Fruit fly (Drosophila melanogaster): ENCODE data around the gene Cbp80.

Cbp80 gene

DNA sequence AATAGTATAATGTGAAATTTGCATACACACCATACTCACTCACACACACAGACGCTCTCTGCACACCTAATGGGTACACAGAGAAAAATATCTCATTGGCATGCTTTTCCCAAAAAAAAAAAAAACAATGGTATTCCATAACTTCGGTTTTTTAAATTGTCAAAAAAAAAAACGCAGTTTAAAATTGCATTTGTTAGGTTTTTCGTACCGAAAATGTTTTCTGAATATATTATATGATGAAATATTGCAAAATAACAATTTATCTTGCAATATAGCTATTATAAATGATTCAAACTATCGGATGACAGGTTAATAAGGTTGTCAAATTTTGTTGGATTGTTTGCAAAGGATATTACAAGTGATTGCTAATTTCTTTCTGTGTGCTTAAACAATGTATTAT, 50.0 kb downstream of the Cbp80 start (continued):
- TF ChIP-seq CG11294 (GFP tag; IDR thresholded peaks at IDR 0.05) (no peak), Hr39 (GFP tag; optimal IDR thresholded peaks at IDR 0.05) (peak; percentile 17), CG6808 (GFP tag; optimal IDR thresholded peaks at IDR 0.05) (no peak), CG6854 (GFP tag; optimal IDR thresholded peaks at IDR 0.05) (no peak), topi (GFP tag; optimal IDR thresholded peaks at IDR 0.05) (no peak), CG6163 (GFP tag; IDR thresholded peaks at IDR 0.05) (no peak), cyc (GFP tag; optimal IDR thresholded peaks at IDR 0.05) (peak; percentile 20), fd59A (GFP tag; optimal IDR thresholded peaks at IDR 0.05) (no peak), Hr38 (GFP tag; optimal IDR thresholded peaks at IDR 0.05) (no peak), CG3032 (tag; optimal IDR thresholded peaks at IDR 0.05) (no peak)

DNA sequence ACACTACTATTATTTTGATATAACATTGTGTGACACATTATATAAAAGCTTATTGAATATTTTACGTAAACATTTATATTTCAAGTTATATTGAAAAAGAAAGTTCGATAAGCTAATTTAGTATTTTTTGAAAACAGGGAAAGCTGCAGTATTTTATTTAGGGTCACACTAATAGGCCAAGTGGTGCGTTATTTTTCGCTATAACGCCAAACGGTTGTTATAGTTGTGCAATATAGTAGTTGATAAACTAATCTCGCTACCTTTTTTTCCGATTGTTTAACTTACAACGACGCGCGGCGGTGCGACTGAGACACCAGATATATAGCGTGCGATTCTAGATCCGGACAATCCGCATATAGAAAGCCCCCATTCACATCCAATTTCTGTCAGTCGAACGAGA, 52.3 kb downstream of the Cbp80 start, which contains the start of gene Pdha:
Gene Pdha, plus strand, starts transcription at position 167 of the 400 bp plus-strand sequence.
- TF ChIP-seq svp (GFP tag) (peak; percentile 30), dsx (GFP tag; optimal IDR thresholded peaks at IDR 0.05; ENCODE audit: poor library complexity, severe bottlenecking) (peak; percentile 13), Sox14 (GFP tag; optimal IDR thresholded peaks at IDR 0.05) (no peak), Smox (GFP tag; optimal IDR thresholded peaks at IDR 0.05) (no peak), vri (GFP tag; optimal IDR thresholded peaks at IDR 0.05) (peak; percentile 24)

DNA sequence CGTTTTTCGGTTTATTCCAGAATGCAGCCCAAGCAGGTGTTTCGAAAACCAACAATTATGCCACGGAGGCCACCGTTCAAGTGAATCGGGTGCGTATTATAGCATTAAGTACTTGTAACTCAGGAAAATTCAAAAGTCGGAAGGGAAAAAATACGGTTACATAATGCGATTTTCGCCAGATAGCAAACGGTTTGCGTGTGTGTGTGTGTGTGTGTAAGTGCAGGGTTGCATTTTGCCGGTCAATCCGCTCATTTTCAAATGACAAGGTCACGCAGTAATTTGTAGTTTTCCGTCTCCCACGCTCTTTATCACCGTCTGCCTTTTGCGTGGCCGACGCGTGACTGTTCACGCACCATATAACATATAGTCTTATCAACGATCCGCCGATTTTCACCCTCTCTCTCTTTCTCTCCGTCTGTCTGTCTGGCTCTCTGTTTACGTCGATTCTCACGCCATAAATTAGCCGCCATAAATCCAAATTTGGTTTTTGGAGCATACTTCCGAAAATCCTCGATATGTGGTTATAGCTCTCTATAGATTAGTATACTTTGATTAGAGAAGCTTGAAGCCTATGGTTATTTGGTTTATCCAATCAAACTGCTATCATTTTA, 53.1 kb downstream of the Cbp80 start:
- no peak for TF ChIP-seq CG10669 (GFP tag; optimal IDR thresholded peaks at IDR 0.05)
- peak; percentile 79 for TF ChIP-seq vri (GFP tag; optimal IDR thresholded peaks at IDR 0.05)
- no peak for TF ChIP-seq Sox15 (GFP tag; optimal IDR thresholded peaks at IDR 0.05)
- peak; percentile 61 for TF ChIP-seq Eip78C (GFP tag)
- no peak for TF ChIP-seq Eip75B (GFP tag; optimal IDR thresholded peaks at IDR 0.05)
- TF ChIP-seq Met (GFP tag; optimal IDR thresholded peaks at IDR 0.05), result no peak
- TF ChIP-seq CG8319 (GFP tag; optimal IDR thresholded peaks at IDR 0.05), result no peak
- no peak for TF ChIP-seq CG6808 (GFP tag; optimal IDR thresholded peaks at IDR 0.05)
- TF ChIP-seq Hr39 (GFP tag; optimal IDR thresholded peaks at IDR 0.05), result peak; percentile 42

DNA sequence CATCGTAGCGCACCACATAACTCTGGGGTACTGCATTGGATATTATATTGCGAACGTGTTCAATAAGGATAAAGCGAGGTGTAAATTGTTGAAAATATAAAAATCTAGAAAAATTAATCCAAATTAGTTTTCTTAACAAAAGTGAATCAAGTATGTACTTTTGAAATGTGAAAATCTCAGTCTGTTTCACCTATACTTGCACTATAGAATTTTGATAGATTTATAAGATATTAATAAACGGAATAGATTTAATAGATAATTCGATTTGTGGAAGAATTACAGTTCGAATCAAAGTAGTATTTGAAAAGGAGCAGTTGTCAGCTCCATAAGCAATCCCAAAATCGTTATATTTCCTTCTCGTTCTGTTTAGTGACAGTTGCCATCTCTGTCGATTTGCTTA, 55.2 kb downstream of the Cbp80 start, which contains the start of gene CG7024:
Gene CG7024, plus strand, starts transcription at position 301 of the 400 bp plus-strand sequence.
- no peak for TF ChIP-seq CG3032 (tag; optimal IDR thresholded peaks at IDR 0.05)
- TF ChIP-seq eg (GFP tag; IDR thresholded peaks at IDR 0.05), result no peak
- no peak for TF ChIP-seq CG8119 (GFP tag; IDR thresholded peaks at IDR 0.05)
- no peak for TF ChIP-seq CG4318 (GFP tag; optimal IDR thresholded peaks at IDR 0.05)
- TF ChIP-seq Blimp-1 (GFP tag; optimal IDR thresholded peaks at IDR 0.05), result no peak
- no peak for TF ChIP-seq CG10669 (GFP tag; optimal IDR thresholded peaks at IDR 0.05)
- TF ChIP-seq esn (GFP tag; optimal IDR thresholded peaks at IDR 0.05), result no peak
- TF ChIP-seq svp (GFP tag), result no peak
- TF ChIP-seq Sox102F (GFP tag; optimal IDR thresholded peaks at IDR 0.05), result no peak
- TF ChIP-seq Hr38 (GFP tag; optimal IDR thresholded peaks at IDR 0.05), result no peak
- no peak for TF ChIP-seq salr (GFP tag; optimal IDR thresholded peaks at IDR 0.05)
- TF ChIP-seq ss (GFP tag; optimal IDR thresholded peaks at IDR 0.05), result no peak
- TF ChIP-seq fd85E (GFP tag; optimal IDR thresholded peaks at IDR 0.05), result no peak
- no peak for TF ChIP-seq CG6854 (GFP tag; optimal IDR thresholded peaks at IDR 0.05)
- no peak for TF ChIP-seq CG31627 (GFP tag; optimal IDR thresholded peaks at IDR 0.05)
- no peak for TF ChIP-seq CG6792 (GFP tag; optimal IDR thresholded peaks at IDR 0.05)
- no peak for TF ChIP-seq Eip75B (GFP tag; optimal IDR thresholded peaks at IDR 0.05)
- TF ChIP-seq fkh (GFP tag; optimal IDR thresholded peaks at IDR 0.05), result no peak

Measured in whole organism, prepupa.